Worm (Caenorhabditis elegans) whole organism, L4/young adult: ENCODE data around the gene C28C12.12.

ENCODE experiments used
- W03F9.2 ChIP-seq: fragments of 150-350 bp; optimal IDR thresholded peaks from 2 replicates; lab custom pipeline; 2014; ENCODE audit warnings: missing biosample characterization, missing genetic modification characterization
- dao-5 ChIP-seq: sonication (generic microtip); optimal IDR thresholded peaks from 2 replicates; lab custom pipeline; 2016; ENCODE audit warnings: missing genotype, missing genetic modification characterization, moderate library complexity, missing compliant biosample characterization
- him-1 ChIP-seq: sonication (generic microtip); optimal IDR thresholded peaks from 2 replicates; lab custom pipeline; 2016; ENCODE audit warnings: missing genotype, missing genetic modification reagents, missing genetic modification characterization, missing compliant biosample characterization

ce11 chrIV:8475030-8475679, 21.0 kb downstream of the C28C12.12 start:
- no peak for TF ChIP-seq W03F9.2 (tag; lab: Kevin White, UChicago)
- no peak for TF ChIP-seq him-1 (tag; lab: Kevin White, UChicago)
- TF ChIP-seq dao-5, result no peak
